Worm (Caenorhabditis elegans): ENCODE data around the gene Y105C5B.9.

The Y105C5B.9 gene

ce11 chrIV:15930281-15930680 lies at the start of gene Y105C5B.9:
Y105C5B.9 (plus strand) TSS chrIV:15930581.
- TF ChIP-seq ceh-90 (tag; optimal IDR thresholded peaks at IDR 0.05): no peak
- no peak for TF ChIP-seq rnt-1 (tag; optimal IDR thresholded peaks at IDR 0.05)
- no peak for TF ChIP-seq mab-9 (GFP tag; IDR thresholded peaks at IDR 0.05)
- TF ChIP-seq fos-1 (tag; optimal IDR thresholded peaks at IDR 0.05): no peak
- TF ChIP-seq lsy-2 (tag; optimal IDR thresholded peaks at IDR 0.05): no peak

- no peak for TF ChIP-seq C16A3.4 (tag; optimal IDR thresholded peaks at IDR 0.05)
- TF ChIP-seq fos-1 (tag; optimal IDR thresholded peaks at IDR 0.05): no peak
- TF ChIP-seq ama-1 (optimal IDR thresholded peaks at IDR 0.05): no peak
Measured at ce11 chrIV:15883922-15884321, 46.5 kb upstream of the Y105C5B.9 start, which contains the start of gene Y105C5B.3. Y105C5B.3 (plus strand) TSS chrIV:15884222.

DNA sequence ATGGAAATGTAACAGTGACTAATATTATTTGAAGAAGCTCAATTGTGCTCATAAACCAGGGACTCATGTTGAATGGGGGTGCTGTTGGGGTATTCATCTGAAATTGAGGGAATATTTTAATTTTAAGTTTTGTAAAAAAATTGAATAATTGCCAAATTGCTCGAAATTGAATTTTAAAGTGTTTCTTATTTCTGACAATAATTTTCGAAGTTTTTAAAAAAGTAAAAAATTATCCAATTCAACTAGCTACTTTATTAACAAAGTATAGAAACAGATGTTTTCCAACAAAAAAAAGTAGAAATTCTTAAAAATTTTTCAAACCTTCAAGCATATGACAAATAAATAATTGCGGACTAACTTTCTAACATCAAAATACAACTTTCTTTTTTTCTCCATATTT lies 36.2 kb upstream of the Y105C5B.9 start, which contains the start of gene srv-14:
TSS of gene srv-14 (minus strand) at position 101 of the 400 bp plus-strand sequence.
- TF ChIP-seq blmp-1 (tag; optimal IDR thresholded peaks at IDR 0.05) (no peak), sup-37 (GFP tag; optimal IDR thresholded peaks at IDR 0.05) (no peak), F16B12.6 (tag; optimal IDR thresholded peaks at IDR 0.05) (no peak), ces-1 (GFP tag; optimal IDR thresholded peaks at IDR 0.05) (no peak), pax-3 (tag; optimal IDR thresholded peaks at IDR 0.05) (no peak), fkh-4 (tag; optimal IDR thresholded peaks at IDR 0.05; ENCODE audit: borderline replicate concordance) (no peak), fkh-8 (tag; optimal IDR thresholded peaks at IDR 0.05) (no peak), rnt-1 (tag; optimal IDR thresholded peaks at IDR 0.05) (no peak), zag-1 (tag; optimal IDR thresholded peaks at IDR 0.05) (no peak), nhr-20 (tag; optimal IDR thresholded peaks at IDR 0.05) (no peak), nhr-11 (tag; optimal IDR thresholded peaks at IDR 0.05) (no peak), nhr-85 (tag) (no peak), elt-2 (tag; optimal IDR thresholded peaks at IDR 0.05) (no peak), unc-86 (tag; optimal IDR thresholded peaks at IDR 0.05) (no peak), C04F5.9 (tag; optimal IDR thresholded peaks at IDR 0.05) (no peak), egl-27 (tag; optimal IDR thresholded peaks at IDR 0.05) (no peak)

ce11 chrIV:15894819-15895218 lies 35.6 kb upstream of the Y105C5B.9 start:
- no peak for TF ChIP-seq hlh-4 (tag; optimal IDR thresholded peaks at IDR 0.05)
- no peak for TF ChIP-seq lin-13 (GFP tag; optimal IDR thresholded peaks at IDR 0.05)
- no peak for TF ChIP-seq unc-98 (GFP tag; IDR thresholded peaks at IDR 0.05)
- no peak for TF ChIP-seq nhr-77 (tag; optimal IDR thresholded peaks at IDR 0.05)
- TF ChIP-seq dsc-1 (tag; optimal IDR thresholded peaks at IDR 0.05): no peak
- no peak for TF ChIP-seq mdl-1 (tag; optimal IDR thresholded peaks at IDR 0.05)
- TF ChIP-seq fos-1 (tag; optimal IDR thresholded peaks at IDR 0.05): no peak
- no peak for TF ChIP-seq efl-1 (optimal IDR thresholded peaks at IDR 0.05)
- no peak for TF ChIP-seq efl-1 (GFP tag; optimal IDR thresholded peaks at IDR 0.05 in 1 of 2)
- no peak for TF ChIP-seq C34B4.2 (tag; optimal IDR thresholded peaks at IDR 0.05)

DNA sequence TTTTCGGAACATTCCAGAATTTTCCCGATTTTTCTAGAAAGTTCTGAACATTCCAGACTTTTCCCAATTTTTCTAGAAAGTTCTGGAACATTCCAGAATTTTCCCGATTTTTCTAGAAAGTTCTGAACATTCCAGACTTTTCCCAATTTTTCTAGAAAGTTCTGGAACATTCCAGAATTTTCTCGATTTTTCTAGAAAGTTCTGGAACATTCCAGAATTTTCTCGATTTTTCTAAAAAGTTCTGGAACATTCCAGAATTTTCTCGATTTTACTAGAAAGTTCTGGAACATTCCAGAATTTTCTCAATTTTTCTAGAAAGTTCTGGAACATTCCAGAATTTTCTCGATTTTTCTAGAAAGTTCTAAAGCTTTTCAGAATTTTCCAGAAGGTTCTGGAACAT lies 34.5 kb upstream of the Y105C5B.9 start:
- peak; percentile 64 for TF ChIP-seq unc-98 (GFP tag; IDR thresholded peaks at IDR 0.05)
- peak; percentile 59; the same call in 1 of the 2 replicates for TF ChIP-seq mab-9 (GFP tag; IDR thresholded peaks at IDR 0.05)

DNA sequence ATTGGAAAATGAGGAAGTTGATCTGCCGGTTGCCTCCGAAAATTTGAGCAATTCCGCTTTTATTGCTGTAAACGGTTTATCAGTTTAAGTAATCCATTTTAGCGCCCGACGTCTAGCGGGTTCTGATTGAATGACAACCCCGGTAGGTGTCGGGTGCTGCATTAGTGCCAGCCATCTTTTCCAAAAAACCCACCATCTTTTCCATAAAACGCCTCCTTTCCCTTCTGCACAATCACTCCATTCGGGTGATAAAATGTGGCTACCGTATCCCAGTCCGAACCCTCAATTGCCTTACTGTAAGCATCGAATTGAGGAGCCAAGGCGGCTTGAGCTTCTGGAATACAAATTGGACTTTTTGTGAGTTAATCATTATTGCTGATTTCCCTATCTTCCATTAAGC lies 30.2 kb upstream of the Y105C5B.9 start:
- TF ChIP-seq efl-1 (optimal IDR thresholded peaks at IDR 0.05) (no peak), efl-1 (GFP tag; optimal IDR thresholded peaks at IDR 0.05 in 1 of 2) (peak in 1 of 2 experiments; percentile 52), nhr-19 (GFP tag; conservative IDR thresholded peaks at IDR 0.05) (no peak)

ce11 chrIV:15901123-15901522 lies 29.3 kb upstream of the Y105C5B.9 start, which contains the start of gene Y105C5B.5:
Y105C5B.5 (minus strand) TSS chrIV:15901225.
- no peak for TF ChIP-seq unc-30 (tag; optimal IDR thresholded peaks at IDR 0.05)
- TF ChIP-seq C04F5.9 (tag; optimal IDR thresholded peaks at IDR 0.05): no peak
- TF ChIP-seq sptf-1 (tag; optimal IDR thresholded peaks at IDR 0.05): no peak
- no peak for TF ChIP-seq hlh-17 (GFP tag; optimal IDR thresholded peaks at IDR 0.05; ENCODE audit: borderline replicate concordance)
- no peak for TF ChIP-seq unc-98 (GFP tag; IDR thresholded peaks at IDR 0.05)
- TF ChIP-seq lsy-2 (tag; optimal IDR thresholded peaks at IDR 0.05): peak; percentile 6 to 46
- TF ChIP-seq lin-15B (tag; optimal IDR thresholded peaks at IDR 0.05): no peak
- no peak for TF ChIP-seq xbp-1 (tag; optimal IDR thresholded peaks at IDR 0.05)
- TF ChIP-seq C16A3.4 (tag; optimal IDR thresholded peaks at IDR 0.05): no peak
- peak; percentile 32 for TF ChIP-seq lir-3 (tag; optimal IDR thresholded peaks at IDR 0.05; ENCODE audit: poor library complexity)
- no peak for TF ChIP-seq aha-1 (tag; optimal IDR thresholded peaks at IDR 0.05)
- peak; percentile 70 for TF ChIP-seq snu-23 (GFP tag; optimal IDR thresholded peaks at IDR 0.05)
- no peak for TF ChIP-seq nhr-77 (tag; optimal IDR thresholded peaks at IDR 0.05)
- TF ChIP-seq jun-1 (tag; optimal IDR thresholded peaks at IDR 0.05): no peak
- no peak for TF ChIP-seq blmp-1 (tag; optimal IDR thresholded peaks at IDR 0.05)
- no peak for TF ChIP-seq pqm-1 (tag; optimal IDR thresholded peaks at IDR 0.05)
- TF ChIP-seq lin-14 (GFP tag; optimal IDR thresholded peaks at IDR 0.05): no peak
